Fruit fly (Drosophila melanogaster) whole organism, embryonic: ENCODE data around the gene CG4020.

Experiments
- Blimp-1 ChIP-seq: fragments of 200-800 bp; sonication (Bioruptor generic); optimal IDR thresholded peaks from 3 replicates; lab custom pipeline; 2018; ENCODE audit warnings: missing biosample characterization, missing genetic modification characterization, mild to moderate bottlenecking, moderate library complexity, missing genetic modification reagents
- CG12155 ChIP-seq: fragments of 200-800 bp; sonication (Bioruptor generic); optimal IDR thresholded peaks from 3 replicates; lab custom pipeline; 2016; ENCODE audit warnings: missing biosample characterization, missing genetic modification characterization
- CG12236 ChIP-seq: fragments of 200-800 bp; sonication (Bioruptor generic); optimal IDR thresholded peaks from 2 replicates; lab custom pipeline; 2016; ENCODE audit warnings: missing biosample characterization, missing genetic modification characterization
- CG12744 ChIP-seq: fragments of 200-800 bp; sonication (Bioruptor generic); optimal IDR thresholded peaks from 2 replicates; lab custom pipeline; 2016; ENCODE audit warnings: missing biosample characterization, missing genetic modification characterization
- CG13624 ChIP-seq: fragments of 200-800 bp; sonication (Bioruptor generic); optimal IDR thresholded peaks from 2 replicates; lab custom pipeline; 2016; ENCODE audit warnings: missing biosample characterization, missing genetic modification characterization
- CG13775 ChIP-seq: fragments of 200-800 bp; sonication (Bioruptor generic); optimal IDR thresholded peaks from 3 replicates; lab custom pipeline; 2017; ENCODE audit warnings: missing biosample characterization, mild to moderate bottlenecking, missing genetic modification characterization
- CG14441 ChIP-seq: fragments of 200-800 bp; sonication (Bioruptor generic); IDR thresholded peaks from 2 replicates; pipeline ENCODE4 v1.3.6; 2022; ENCODE audit warnings: missing biosample characterization, missing genetic modification characterization
- CG15269 ChIP-seq: fragments of 200-800 bp; sonication (Bioruptor generic); optimal IDR thresholded peaks from 2 replicates; lab custom pipeline; 2018; ENCODE audit warnings: missing biosample characterization, mild to moderate bottlenecking, missing genetic modification characterization, moderate library complexity
- CG16813 ChIP-seq: fragments of 200-800 bp; sonication (Bioruptor generic); IDR thresholded peaks from 3 replicates; pipeline ENCODE4 v1.3.6; 2022; ENCODE audit warnings: missing biosample characterization, missing genetic modification characterization; ENCODE audit not compliant: partially characterized antibody
- CG16815 ChIP-seq: fragments of 200-800 bp; sonication (Bioruptor generic); optimal IDR thresholded peaks from 3 replicates; lab custom pipeline; 2017; ENCODE audit warnings: missing biosample characterization, mild to moderate bottlenecking, missing genetic modification characterization
- CG1832 ChIP-seq: fragments of 200-800 bp; sonication (Bioruptor generic); optimal IDR thresholded peaks from 2 replicates; lab custom pipeline; 2017; ENCODE audit warnings: missing biosample characterization, mild to moderate bottlenecking, missing genetic modification characterization, inconsistent platforms
- CG2712 ChIP-seq: fragments of 200-800 bp; optimal IDR thresholded peaks from 3 replicates; lab custom pipeline; 2019; ENCODE audit warnings: missing biosample characterization, mild to moderate bottlenecking, missing genetic modification characterization, moderate library complexity
- CG31224 ChIP-seq: fragments of 200-800 bp; sonication (Bioruptor generic); IDR thresholded peaks from 2 replicates; pipeline ENCODE4 v1.3.6; 2022; ENCODE audit warnings: missing biosample characterization, missing genetic modification characterization
- CG32772 ChIP-seq: fragments of 200-800 bp; sonication (Bioruptor generic); IDR thresholded peaks from 2 replicates; pipeline ENCODE4 v1.3.6; 2022; ENCODE audit warnings: missing biosample characterization, missing genetic modification characterization
- CG5180 ChIP-seq: fragments of 200-800 bp; sonication (Bioruptor generic); optimal IDR thresholded peaks from 3 replicates; lab custom pipeline; 2017; ENCODE audit warnings: missing biosample characterization, missing genetic modification characterization, mild to moderate bottlenecking, moderate library complexity, missing genetic modification reagents
- CG6272 ChIP-seq: fragments of 200-800 bp; sonication (Bioruptor generic); IDR thresholded peaks from 2 replicates; pipeline ENCODE4 v1.3.6; 2022; ENCODE audit warnings: missing biosample characterization, missing genetic modification characterization
- CG7786 ChIP-seq: fragments of 200-800 bp; sonication (Bioruptor generic); optimal IDR thresholded peaks from 2 replicates; lab custom pipeline; 2016; ENCODE audit warnings: missing biosample characterization, missing genetic modification characterization
- CG8089 ChIP-seq: fragments of 200-800 bp; sonication (Bioruptor generic); optimal IDR thresholded peaks from 3 replicates; lab custom pipeline; 2016; ENCODE audit warnings: missing biosample characterization, missing genetic modification characterization
- CG8924 ChIP-seq: fragments of 200-800 bp; optimal IDR thresholded peaks from 3 replicates; lab custom pipeline; 2019; ENCODE audit warnings: missing biosample characterization, mild to moderate bottlenecking, missing genetic modification characterization, moderate library complexity
- Dad ChIP-seq: fragments of 200-800 bp; sonication (Bioruptor generic); optimal IDR thresholded peaks from 3 replicates; lab custom pipeline; 2016; ENCODE audit warnings: missing biosample characterization, missing genetic modification characterization
- Dip2 ChIP-seq: fragments of 200-800 bp; sonication (Bioruptor generic); IDR thresholded peaks from 2 replicates; pipeline ENCODE4 v1.3.6; 2022; ENCODE audit warnings: missing biosample characterization, missing genetic modification characterization
- Fer2 ChIP-seq: fragments of 200-800 bp; sonication (Bioruptor generic); optimal IDR thresholded peaks from 2 replicates; lab custom pipeline; 2018; ENCODE audit warnings: missing biosample characterization, mild to moderate bottlenecking, missing genetic modification characterization, moderate library complexity
- HHEX ChIP-seq: fragments of 200-800 bp; sonication (Bioruptor generic); optimal IDR thresholded peaks from 3 replicates; lab custom pipeline; 2017; ENCODE audit warnings: missing biosample characterization, mild to moderate bottlenecking, missing genetic modification characterization, missing genetic modification reagents
- Hand ChIP-seq: fragments of 200-800 bp; sonication (Bioruptor generic); optimal IDR thresholded peaks from 2 replicates; lab custom pipeline; 2017; ENCODE audit warnings: mild to moderate bottlenecking, missing biosample characterization, missing genetic modification reagents, missing genetic modification characterization
- HmgD ChIP-seq: fragments of 200-800 bp; sonication (Bioruptor generic); optimal IDR thresholded peaks from 3 replicates; lab custom pipeline; 2016; ENCODE audit warnings: missing biosample characterization, missing genetic modification characterization
- Nf-YB ChIP-seq: fragments of 200-800 bp; sonication (Bioruptor generic); optimal IDR thresholded peaks from 3 replicates; lab custom pipeline; 2019; ENCODE audit warnings: missing biosample characterization, mild to moderate bottlenecking, missing genetic modification characterization, moderate library complexity
- Side ChIP-seq: fragments of 200-800 bp; sonication (Bioruptor generic); optimal IDR thresholded peaks from 2 replicates; lab custom pipeline; 2016; ENCODE audit warnings: missing biosample characterization, missing genetic modification characterization
- Xbp1 ChIP-seq: fragments of 200-800 bp; sonication (Bioruptor generic); optimal IDR thresholded peaks from 3 replicates; lab custom pipeline; 2016; ENCODE audit warnings: missing biosample characterization, mild to moderate bottlenecking, missing genetic modification characterization
- cas ChIP-seq: fragments of 200-800 bp; sonication (Bioruptor generic); IDR thresholded peaks from 2 replicates; pipeline ENCODE4 v1.3.6; 2022; ENCODE audit warnings: missing biosample characterization, missing genetic modification characterization
- crc ChIP-seq: fragments of 200-800 bp; sonication (Bioruptor generic); optimal IDR thresholded peaks from 2 replicates; lab custom pipeline; 2016; ENCODE audit warnings: missing biosample characterization, missing genetic modification characterization
- dati ChIP-seq: fragments of 200-800 bp; sonication (Bioruptor generic); IDR thresholded peaks from 2 replicates; pipeline ENCODE4 v1.3.6; 2022; ENCODE audit warnings: missing biosample characterization, missing genetic modification characterization
- emc ChIP-seq: fragments of 200-800 bp; sonication (Bioruptor generic); optimal IDR thresholded peaks from 2 replicates; lab custom pipeline; 2016; ENCODE audit warnings: missing biosample characterization, missing genetic modification characterization
- gcm ChIP-seq: fragments of 200-800 bp; sonication (Bioruptor generic); optimal IDR thresholded peaks from 2 replicates; lab custom pipeline; 2019; ENCODE audit warnings: missing biosample characterization, mild to moderate bottlenecking, missing genetic modification characterization, moderate library complexity
- gcm2 ChIP-seq: fragments of 200-800 bp; sonication (Bioruptor generic); optimal IDR thresholded peaks from 2 replicates; lab custom pipeline; 2016; ENCODE audit warnings: missing biosample characterization, missing genetic modification characterization
- kah ChIP-seq: fragments of 200-800 bp; sonication (Bioruptor generic); optimal IDR thresholded peaks from 2 replicates; lab custom pipeline; 2018; ENCODE audit warnings: missing biosample characterization, mild to moderate bottlenecking, missing genetic modification characterization
- ken ChIP-seq: fragments of 200-800 bp; sonication (Bioruptor generic); IDR thresholded peaks from 3 replicates; pipeline ENCODE4 v1.3.6; 2022; ENCODE audit warnings: missing biosample characterization, missing genetic modification characterization
- lilli ChIP-seq: fragments of 200-800 bp; sonication (Bioruptor generic); optimal IDR thresholded peaks from 3 replicates; lab custom pipeline; 2016; ENCODE audit warnings: missing biosample characterization, missing genetic modification characterization
- mirr ChIP-seq: fragments of 200-800 bp; sonication (Bioruptor generic); optimal IDR thresholded peaks from 3 replicates; lab custom pipeline; 2018; ENCODE audit warnings: missing biosample characterization, mild to moderate bottlenecking, missing genetic modification characterization
- onecut ChIP-seq: fragments of 200-800 bp; sonication (Bioruptor generic); IDR thresholded peaks from 2 replicates; pipeline ENCODE4 v1.3.6; 2022; ENCODE audit warnings: missing biosample characterization, missing genetic modification characterization
- pita ChIP-seq: fragments of 200-800 bp; sonication (Bioruptor generic); optimal IDR thresholded peaks from 2 replicates; lab custom pipeline; 2017; ENCODE audit warnings: missing biosample characterization, mild to moderate bottlenecking, missing genetic modification characterization
- sc ChIP-seq, 3 experiments: fragments of >200 bp in 2 of 3; fragments of 200-800 bp in 1 of 3; sonication (Bioruptor generic) in 1 of 3; optimal IDR thresholded peaks; 2 replicates in 2 of 3; 3 replicates in 1 of 3; lab custom pipeline; 2017; ENCODE audit warnings: mild to moderate bottlenecking in 1 of 3, missing biosample characterization in 1 of 3, missing genetic modification characterization in 1 of 3, missing genetic modification reagents in 1 of 3
- sens ChIP-seq: fragments of 200-800 bp; sonication (Bioruptor generic); peaks from one replicate; lab custom pipeline; 2016; ENCODE audit warnings: missing biosample characterization, missing genetic modification characterization
- sens-2 ChIP-seq: fragments of 200-800 bp; sonication (Bioruptor generic); IDR thresholded peaks from 2 replicates; pipeline ENCODE4 v1.3.6; 2022; ENCODE audit warnings: missing biosample characterization, missing genetic modification characterization
- seq ChIP-seq: fragments of 200-800 bp; sonication (Bioruptor generic); IDR thresholded peaks from 2 replicates; pipeline ENCODE4 v1.3.6; 2022; ENCODE audit warnings: missing biosample characterization, missing genetic modification characterization
- sna ChIP-seq: fragments of 200-800 bp; sonication (Bioruptor generic); IDR thresholded peaks from 2 replicates; pipeline ENCODE4 v1.3.6; 2022; ENCODE audit warnings: missing biosample characterization, missing genetic modification characterization; ENCODE audit not compliant: partially characterized antibody
- sr ChIP-seq: fragments of 200-800 bp; sonication (Bioruptor generic); IDR thresholded peaks from 3 replicates; pipeline ENCODE4 v1.3.6; 2022; ENCODE audit warnings: missing biosample characterization, missing genetic modification characterization
- stwl ChIP-seq: fragments of 200-800 bp; sonication (Bioruptor generic); optimal IDR thresholded peaks from 3 replicates; lab custom pipeline; 2018; ENCODE audit warnings: missing biosample characterization, mild to moderate bottlenecking, missing genetic modification characterization, moderate library complexity
- trh ChIP-seq: fragments of 200-800 bp; sonication (Bioruptor generic); optimal IDR thresholded peaks from 2 replicates; lab custom pipeline; 2016; ENCODE audit warnings: missing biosample characterization, missing genetic modification characterization
- wdn ChIP-seq: fragments of 200-800 bp; sonication (Bioruptor generic); IDR thresholded peaks from 2 replicates; pipeline ENCODE4 v1.3.6; 2022; ENCODE audit warnings: missing biosample characterization, missing genetic modification characterization

CG4020 gene

dm6 chrX:5880139-5880924 is 25.2 kb upstream of the CG4020 start (continued):
- no peak; the same call in 1 of the 2 replicates for TF ChIP-seq CG14441 (GFP tag; lab: Robert Waterston, UW)
- no peak for TF ChIP-seq Dip2
- TF ChIP-seq seq (GFP tag; lab: Robert Waterston, UW) = peak; percentile 47; the same call in 1 of the 2 replicates
- TF ChIP-seq kah (GFP tag; lab: Kevin White, UChicago) = peak; percentile 83
- no peak for TF ChIP-seq sr
- no peak for TF ChIP-seq sna
- TF ChIP-seq CG12744 (GFP tag; lab: Kevin White, UChicago) = peak; percentile 26
- no peak for TF ChIP-seq Dad
- TF ChIP-seq HHEX (GFP tag; lab: Kevin White, UChicago) = no peak
- no peak for TF ChIP-seq Hand (GFP tag; lab: Kevin White, UChicago)
- peak; percentile 5 for TF ChIP-seq Nf-YB (GFP tag; lab: Kevin White, UChicago)
- no peak for TF ChIP-seq crc (GFP tag; lab: Kevin White, UChicago)
- peak; percentile 49 for TF ChIP-seq Xbp1 (GFP tag; lab: Kevin White, UChicago)
- TF ChIP-seq sens-2 (GFP tag; lab: Robert Waterston, UW) = no peak
- TF ChIP-seq pita (GFP tag; lab: Kevin White, UChicago) = no peak
- peak; percentile 46 for TF ChIP-seq Blimp-1 (GFP tag; lab: Kevin White, UChicago)
- peak; percentile 27 for TF ChIP-seq mirr (GFP tag; lab: Kevin White, UChicago)
- peak; percentile 45 for TF ChIP-seq lilli
- TF ChIP-seq gcm2 (GFP tag; lab: Kevin White, UChicago) = no peak
- TF ChIP-seq CG8924 (tag; lab: Kevin White, UChicago) = peak; percentile 53
- TF ChIP-seq wdn (GFP tag; lab: Robert Waterston, UW) = no peak; the same call in 1 of the 2 replicates
- TF ChIP-seq CG32772 (GFP tag; lab: Robert Waterston, UW) = 0 out of 2 replicates have a peak, but pooled peaks have one; percentile 11
- no peak for TF ChIP-seq CG6272 (GFP tag; lab: Robert Waterston, UW)
- TF ChIP-seq dati (GFP tag; lab: Robert Waterston, UW) = no peak
- no peak for TF ChIP-seq ken (GFP tag; lab: Robert Waterston, UW)
- TF ChIP-seq CG12155 = peak; percentile 38
- TF ChIP-seq CG15269 = peak; percentile 62
- no peak for TF ChIP-seq CG12236 (GFP tag; lab: Kevin White, UChicago)
- no peak for TF ChIP-seq CG31224
- TF ChIP-seq onecut (GFP tag; lab: Robert Waterston, UW) = peak; percentile 29; the same call in 1 of the 2 replicates
- no peak for TF ChIP-seq Fer2 (tag; lab: Kevin White, UChicago)
- peak; percentile 61 for TF ChIP-seq CG2712 (tag; lab: Kevin White, UChicago)
- peak; percentile 29 for TF ChIP-seq CG8089
- TF ChIP-seq sc (optimal IDR thresholded peaks at IDR 0.05; lab: Kevin White, UChicago) = no peak
- no peak for TF ChIP-seq sc (GFP tag; optimal IDR thresholded peaks at IDR 0.05; lab: Kevin White, UChicago)
- peak; percentile 88 for TF ChIP-seq CG13624
- TF ChIP-seq CG13775 (GFP tag; lab: Kevin White, UChicago) = peak; percentile 8
- TF ChIP-seq HmgD = no peak
- TF ChIP-seq CG16813 = no peak
- TF ChIP-seq CG5180 (GFP tag; lab: Kevin White, UChicago) = no peak
- TF ChIP-seq trh (GFP tag; lab: Kevin White, UChicago) = no peak
- TF ChIP-seq CG16815 (GFP tag; lab: Kevin White, UChicago) = peak; percentile 13
- peak; percentile 17 for TF ChIP-seq CG7786 (GFP tag; lab: Kevin White, UChicago)
- TF ChIP-seq emc (GFP tag; lab: Kevin White, UChicago) = no peak
- TF ChIP-seq Side (GFP tag; lab: Kevin White, UChicago) = no peak
- TF ChIP-seq CG1832 = no peak
- TF ChIP-seq sens = peak; percentile 80
- TF ChIP-seq gcm (GFP tag; lab: Kevin White, UChicago) = peak; percentile 24
- TF ChIP-seq stwl (tag; lab: Kevin White, UChicago) = no peak
- no peak; the same call in 1 of the 2 replicates for TF ChIP-seq cas
